Worm (Caenorhabditis elegans): ENCODE data around the gene sprr-3.

Gene sprr-3

DNA sequence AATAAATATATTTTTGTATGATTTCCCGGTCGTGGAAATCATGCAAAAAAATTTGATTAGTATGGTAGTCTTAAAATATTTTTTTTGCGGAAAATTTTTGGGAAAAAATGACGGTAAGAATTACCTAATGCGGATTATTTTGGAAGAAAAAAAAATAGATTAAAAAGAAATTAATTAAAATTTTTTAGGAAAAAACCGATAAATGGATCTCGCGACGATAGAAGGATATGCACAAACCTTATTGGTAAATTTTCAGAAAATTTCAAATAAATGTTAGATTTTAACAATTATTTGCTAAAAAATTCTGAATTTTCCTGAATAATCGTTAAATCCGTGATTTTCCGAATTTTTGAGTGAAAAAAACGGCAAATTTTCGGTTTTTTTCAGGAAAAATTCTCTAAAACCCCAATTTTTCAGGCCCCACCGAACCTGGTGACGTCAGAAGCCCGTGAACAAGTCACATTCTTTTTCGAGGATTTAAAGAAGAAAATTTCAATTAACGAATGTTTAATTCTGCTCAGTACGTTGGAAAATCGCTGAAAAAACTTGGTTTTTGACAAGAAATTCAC lies 44.4 kb upstream of the sprr-3 start, which contains the start of gene Y69A2AR.16 (continued):
- TF ChIP-seq Y53G8AR.9 (GFP tag; conservative IDR thresholded peaks at IDR 0.05) (peak; percentile 67; the same call in 1 of the 2 replicates), nhr-179 (tag; optimal IDR thresholded peaks at IDR 0.05) (no peak), ceh-27 (GFP tag; optimal IDR thresholded peaks at IDR 0.05) (no peak), akir-1 (GFP tag; optimal IDR thresholded peaks at IDR 0.05) (no peak), F23B12.7 (tag; optimal IDR thresholded peaks at IDR 0.05; ENCODE audit: insufficient read depth) (no peak), aptf-2 (GFP tag; conservative IDR thresholded peaks at IDR 0.05) (no peak), ztf-25 (GFP tag; IDR thresholded peaks at IDR 0.05) (no peak), ceh-79 (tag; optimal IDR thresholded peaks at IDR 0.05) (no peak), Y95B8A.8 (GFP tag; IDR thresholded peaks at IDR 0.05) (no peak), dox-1 (GFP tag; IDR thresholded peaks at IDR 0.05) (no peak), athp-1 (tag; optimal IDR thresholded peaks at IDR 0.05) (peak; percentile 12), dpl-1 (GFP tag; optimal IDR thresholded peaks at IDR 0.05) (no peak), hrde-1 (tag; optimal IDR thresholded peaks at IDR 0.05; ENCODE audit: borderline replicate concordance) (peak; percentile 43), ccch-3 (GFP tag; optimal IDR thresholded peaks at IDR 0.05) (no peak), ztf-3 (GFP tag; optimal IDR thresholded peaks at IDR 0.05) (no peak), him-1 (tag; optimal IDR thresholded peaks at IDR 0.05) (no peak), atf-7 (tag; optimal IDR thresholded peaks at IDR 0.05) (peak; percentile 33), ztf-22 (GFP tag; optimal IDR thresholded peaks at IDR 0.05) (no peak), C06A6.2 (GFP tag; conservative IDR thresholded peaks at IDR 0.05) (no peak), ama-1 (optimal IDR thresholded peaks at IDR 0.05) (no peak), ama-1 (GFP tag; optimal IDR thresholded peaks at IDR 0.05) (no peak), snpc-1.3 (tag; optimal IDR thresholded peaks at IDR 0.05; ENCODE audit: insufficient read depth) (no peak), attf-6 (GFP tag; IDR thresholded peaks at IDR 0.05) (no peak), Y53F4B.3 (GFP tag; IDR thresholded peaks at IDR 0.05) (no peak), B0336.3 (GFP tag; IDR thresholded peaks at IDR 0.05) (no peak), lin-40 (tag; optimal IDR thresholded peaks at IDR 0.05) (peak; percentile 18), pbrm-1 (GFP tag; IDR thresholded peaks at IDR 0.05) (peak; percentile 12; the same call in 1 of the 2 replicates), F49E8.2 (tag; optimal IDR thresholded peaks at IDR 0.05; ENCODE audit: insufficient read depth) (no peak), F22D6.2 (tag; optimal IDR thresholded peaks at IDR 0.05) (no peak), madf-3 (GFP tag; IDR thresholded peaks at IDR 0.05) (no peak), tlf-1 (GFP tag; optimal IDR thresholded peaks at IDR 0.05) (no peak), nhr-27 (tag; optimal IDR thresholded peaks at IDR 0.05) (no peak), sdz-38 (tag; optimal IDR thresholded peaks at IDR 0.05) (no peak), F10E7.11 (tag; optimal IDR thresholded peaks at IDR 0.05) (peak; percentile 14), ceh-91 (GFP tag; IDR thresholded peaks at IDR 0.05) (no peak), madf-6 (GFP tag; IDR thresholded peaks at IDR 0.05) (no peak), lir-1 (GFP tag; conservative IDR thresholded peaks at IDR 0.05) (no peak), hmg-1.2 (GFP tag; IDR thresholded peaks at IDR 0.05) (no peak), hlh-12 (tag; optimal IDR thresholded peaks at IDR 0.05) (no peak), xnd-1 (tag; optimal IDR thresholded peaks at IDR 0.05) (no peak), snpc-3.4 (tag; optimal IDR thresholded peaks at IDR 0.05) (no peak), hlh-26 (GFP tag; conservative IDR thresholded peaks at IDR 0.05) (no peak), F57A8.1 (GFP tag; optimal IDR thresholded peaks at IDR 0.05) (no peak), F57C9.4 (tag; optimal IDR thresholded peaks at IDR 0.05) (no peak), nhr-80 (tag; optimal IDR thresholded peaks at IDR 0.05) (no peak), dpff-1 (tag; optimal IDR thresholded peaks at IDR 0.05) (peak; percentile 76), ekl-4 (GFP tag; IDR thresholded peaks at IDR 0.05) (no peak), zfh-2 (GFP tag; conservative IDR thresholded peaks at IDR 0.05) (no peak), ztf-26 (tag; optimal IDR thresholded peaks at IDR 0.05) (no peak)
